Worm (Caenorhabditis elegans): Measurements from ENCODE around the gene pygl-1.
A peak's percentile ranks its signal among the peaks of the same experiment; 100 is the strongest.
"Not testable (repeated sequence)": the region's sequence is repeated elsewhere in the genome, so short reads cannot be mapped to it uniquely, and the experiment has no call there.

Gene pygl-1

ce11 chrV:3588223-3588622 is 9.4 kb downstream of the pygl-1 start:
- TF ChIP-seq nfya-1 (tag; optimal IDR thresholded peaks at IDR 0.05; ENCODE audit: insufficient read depth) (peak; percentile 5), egl-5 (tag; optimal IDR thresholded peaks at IDR 0.05) (no peak), nhr-43 (tag; optimal IDR thresholded peaks at IDR 0.05; ENCODE audit: poor library complexity, severe bottlenecking) (peak; percentile 60)

- no peak for TF ChIP-seq nhr-77 (tag; optimal IDR thresholded peaks at IDR 0.05)
- no peak for TF ChIP-seq elt-2 (tag; optimal IDR thresholded peaks at IDR 0.05)
- no peak for TF ChIP-seq elt-1 (tag; optimal IDR thresholded peaks at IDR 0.05)
- TF ChIP-seq fkh-10 (GFP tag; optimal IDR thresholded peaks at IDR 0.05) = no peak
- no peak for TF ChIP-seq elt-3 (tag; optimal IDR thresholded peaks at IDR 0.05)
- TF ChIP-seq sea-2 (GFP tag; optimal IDR thresholded peaks at IDR 0.05) = no peak
- TF ChIP-seq R02D3.7 (tag; optimal IDR thresholded peaks at IDR 0.05) = no peak
Measured at ce11 chrV:3592099-3592498, 13.3 kb downstream of the pygl-1 start, which contains the start of gene T22F3.12. TSS of gene T22F3.12 (minus strand) at chrV:3592199.

- TF ChIP-seq aly-2 (tag; optimal IDR thresholded peaks at IDR 0.05) = no peak
- no peak for TF ChIP-seq nhr-67 (tag; optimal IDR thresholded peaks at IDR 0.05)
- no peak for TF ChIP-seq lsy-12 (tag; optimal IDR thresholded peaks at IDR 0.05)
- TF ChIP-seq nhr-237 (tag; optimal IDR thresholded peaks at IDR 0.05) = no peak
Measured at ce11 chrV:3594936-3595335, 16.1 kb downstream of the pygl-1 start, which contains the start of gene srh-213. TSS of gene srh-213 (minus strand) at chrV:3595036.

ce11 chrV:3597052-3597451 is 18.2 kb downstream of the pygl-1 start, which contains the start of gene srh-212:
TSS of gene srh-212 (minus strand) at chrV:3597152.
- TF ChIP-seq ztf-11 (tag; optimal IDR thresholded peaks at IDR 0.05); aly-2 (tag; optimal IDR thresholded peaks at IDR 0.05); sea-2 (GFP tag; optimal IDR thresholded peaks at IDR 0.05): not testable (repeated sequence)

- no peak for TF ChIP-seq pha-4 (tag; optimal IDR thresholded peaks at IDR 0.05)
- no peak for TF ChIP-seq snpc-4 (tag; optimal IDR thresholded peaks at IDR 0.05)
- no peak for TF ChIP-seq lin-15B (tag; optimal IDR thresholded peaks at IDR 0.05)
- TF ChIP-seq zag-1 (tag; optimal IDR thresholded peaks at IDR 0.05) = no peak
- no peak for TF ChIP-seq jun-1 (tag; optimal IDR thresholded peaks at IDR 0.05)
- no peak for TF ChIP-seq fkh-10 (GFP tag; optimal IDR thresholded peaks at IDR 0.05)
- no peak for TF ChIP-seq mdl-1 (tag; optimal IDR thresholded peaks at IDR 0.05)
- no peak for TF ChIP-seq nhr-76 (tag; optimal IDR thresholded peaks at IDR 0.05)
- TF ChIP-seq tbx-2 (tag; optimal IDR thresholded peaks at IDR 0.05) = no peak
- no peak for TF ChIP-seq ceh-16 (tag; optimal IDR thresholded peaks at IDR 0.05)
- no peak for TF ChIP-seq nhr-12 (tag; optimal IDR thresholded peaks at IDR 0.05)
- TF ChIP-seq hmg-11 (tag; optimal IDR thresholded peaks at IDR 0.05) = no peak
- no peak for TF ChIP-seq nhr-43 (tag; optimal IDR thresholded peaks at IDR 0.05; ENCODE audit: poor library complexity, severe bottlenecking)
- TF ChIP-seq elt-1 (tag; optimal IDR thresholded peaks at IDR 0.05) = no peak
- TF ChIP-seq nhr-77 (tag; optimal IDR thresholded peaks at IDR 0.05) = no peak
- TF ChIP-seq pqm-1 (tag; optimal IDR thresholded peaks at IDR 0.05) = no peak
- no peak for TF ChIP-seq nhr-67 (tag; optimal IDR thresholded peaks at IDR 0.05)
- TF ChIP-seq elt-2 (tag; optimal IDR thresholded peaks at IDR 0.05) = no peak
- TF ChIP-seq nhr-25 (tag; optimal IDR thresholded peaks at IDR 0.05) = no peak
- TF ChIP-seq ama-1 (optimal IDR thresholded peaks at IDR 0.05) = no peak
Measured at ce11 chrV:3600570-3600969, 21.7 kb downstream of the pygl-1 start, which contains the start of gene T22F3.7. TSS of gene T22F3.7 (minus strand) at chrV:3600670.

ce11 chrV:3605325-3605724 is 26.5 kb downstream of the pygl-1 start, which contains the start of gene T22F3.8:
TSS of gene T22F3.8 (minus strand) at chrV:3605425.
- TF ChIP-seq sea-2 (GFP tag; optimal IDR thresholded peaks at IDR 0.05) (no peak), lin-15B (tag; optimal IDR thresholded peaks at IDR 0.05) (no peak), fkh-2 (tag; optimal IDR thresholded peaks at IDR 0.05) (no peak)

ce11 chrV:3606391-3606790 is 27.6 kb downstream of the pygl-1 start:
- no peak for TF ChIP-seq nhr-25 (tag; optimal IDR thresholded peaks at IDR 0.05)
- TF ChIP-seq pqm-1 (tag; optimal IDR thresholded peaks at IDR 0.05) = no peak
- TF ChIP-seq nhr-43 (tag; optimal IDR thresholded peaks at IDR 0.05; ENCODE audit: poor library complexity, severe bottlenecking) = no peak
- TF ChIP-seq daf-12 (tag; optimal IDR thresholded peaks at IDR 0.05) = no peak
